Fruit fly (Drosophila melanogaster): ENCODE data around the gene modSP.
A peak's percentile ranks its signal among the peaks of the same experiment; 100 is the strongest.

modSP gene

dm6 chr3R:16646952-16647715 lies 8.3 kb downstream of the modSP start, which contains the start of the genes CG10324 and CCT3 (continued):
- TF ChIP-seq CG6175 (GFP tag; IDR thresholded peaks at IDR 0.05) (no peak), sens-2 (GFP tag; IDR thresholded peaks at IDR 0.05) (peak; percentile 26; the same call in 1 of the 2 replicates)

DNA sequence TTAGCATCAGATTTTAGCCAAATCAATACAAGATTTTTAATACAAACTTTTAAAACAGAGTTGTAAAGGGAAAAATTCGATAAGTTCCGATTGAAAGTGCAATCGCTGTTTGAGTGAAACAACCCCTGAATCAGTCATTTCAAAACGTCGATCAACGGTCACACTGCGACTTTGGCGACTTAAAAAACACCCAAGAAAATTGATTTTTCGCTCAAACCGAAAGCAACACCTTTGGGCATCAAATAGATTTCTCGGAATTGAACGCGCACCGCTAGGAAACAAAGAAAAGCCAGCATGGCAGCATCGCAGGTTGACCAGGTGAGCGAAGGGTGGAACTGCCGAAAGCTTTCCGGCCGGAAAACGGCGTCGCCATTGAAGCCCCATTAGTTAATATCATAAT lies 11.9 kb downstream of the modSP start, which contains the start of gene Arl6IP1:
TSS of gene Arl6IP1 (plus strand) at position 15 of the 400 bp plus-strand sequence.
- peak; percentile 67 for TF ChIP-seq bbx (GFP tag; IDR thresholded peaks at IDR 0.05; ENCODE audit: partially characterized antibody)
- no peak for TF ChIP-seq TFAM (GFP tag; optimal IDR thresholded peaks at IDR 0.05)
- no peak for TF ChIP-seq Gsc (GFP tag; IDR thresholded peaks at IDR 0.05)
- TF ChIP-seq esg (GFP tag; conservative IDR thresholded peaks at IDR 0.05): no peak
- no peak for TF ChIP-seq pb (GFP tag; optimal IDR thresholded peaks at IDR 0.05)
- TF ChIP-seq CG4707 (GFP tag; optimal IDR thresholded peaks at IDR 0.05): no peak
- TF ChIP-seq unc-4 (GFP tag; IDR thresholded peaks at IDR 0.05; ENCODE audit: partially characterized antibody): peak; percentile 34; the same call in 1 of the 2 replicates
- peak; percentile 91 for TF ChIP-seq MBD-R2 (GFP tag; IDR thresholded peaks at IDR 0.05)
- peak; percentile 36 for TF ChIP-seq Sin3A (optimal IDR thresholded peaks at IDR 0.05)
- no peak for TF ChIP-seq zf30C (GFP tag; optimal IDR thresholded peaks at IDR 0.05)
- no peak for TF ChIP-seq CG8089 (GFP tag; optimal IDR thresholded peaks at IDR 0.05)
- TF ChIP-seq HLH54F (GFP tag; optimal IDR thresholded peaks at IDR 0.05): no peak
- TF ChIP-seq CG13894 (tag; optimal IDR thresholded peaks at IDR 0.05): no peak
- TF ChIP-seq Ets97D (GFP tag; optimal IDR thresholded peaks at IDR 0.05): peak; percentile 76
- TF ChIP-seq disco-r (GFP tag; optimal IDR thresholded peaks at IDR 0.05): no peak
- TF ChIP-seq Asciz (GFP tag; optimal IDR thresholded peaks at IDR 0.05): no peak
- TF ChIP-seq lola (GFP tag; optimal IDR thresholded peaks at IDR 0.05): no peak
- TF ChIP-seq Stat92E (GFP tag; optimal IDR thresholded peaks at IDR 0.05): peak in 1 of 3 experiments; percentile 39
- TF ChIP-seq CG17912 (GFP tag; optimal IDR thresholded peaks at IDR 0.05): no peak
- no peak for TF ChIP-seq Sox102F (GFP tag; optimal IDR thresholded peaks at IDR 0.05)
- no peak for TF ChIP-seq Nf-YC (tag; optimal IDR thresholded peaks at IDR 0.05)
- no peak for TF ChIP-seq CG1792 (GFP tag; optimal IDR thresholded peaks at IDR 0.05)
- peak; percentile 4 for TF ChIP-seq CG17186 (GFP tag; optimal IDR thresholded peaks at IDR 0.05)
- no peak for TF ChIP-seq psq (GFP tag; optimal IDR thresholded peaks at IDR 0.05)
- TF ChIP-seq Myb (GFP tag; optimal IDR thresholded peaks at IDR 0.05): peak; percentile 72
- no peak for TF ChIP-seq CG31224 (GFP tag; IDR thresholded peaks at IDR 0.05)
- TF ChIP-seq CG17361 (GFP tag; IDR thresholded peaks at IDR 0.05): no peak
- TF ChIP-seq Dad (GFP tag; optimal IDR thresholded peaks at IDR 0.05): no peak
- no peak for TF ChIP-seq NfI (GFP tag; optimal IDR thresholded peaks at IDR 0.05)
- no peak for TF ChIP-seq cas (GFP tag; IDR thresholded peaks at IDR 0.05)
- 0 out of 2 replicates have a peak, but pooled peaks have one; percentile 16 for TF ChIP-seq CG2129 (GFP tag; IDR thresholded peaks at IDR 0.05; ENCODE audit: partially characterized antibody)
- TF ChIP-seq CG3163 (GFP tag; optimal IDR thresholded peaks at IDR 0.05): no peak
- peak; percentile 86 for TF ChIP-seq CG9797 (GFP tag; optimal IDR thresholded peaks at IDR 0.05)
- no peak for TF ChIP-seq insv (GFP tag; optimal IDR thresholded peaks at IDR 0.05)
- no peak for TF ChIP-seq emc (GFP tag; optimal IDR thresholded peaks at IDR 0.05)
- peak; percentile 19; the same call in 1 of the 3 replicates for TF ChIP-seq CG16813 (GFP tag; IDR thresholded peaks at IDR 0.05; ENCODE audit: partially characterized antibody)
- no peak for TF ChIP-seq CG1233 (GFP tag; optimal IDR thresholded peaks at IDR 0.05)
- peak; percentile 7 for TF ChIP-seq HmgZ (tag; optimal IDR thresholded peaks at IDR 0.05)
- TF ChIP-seq Ada2b (GFP tag; IDR thresholded peaks at IDR 0.05): no peak
- TF ChIP-seq hb (GFP tag; IDR thresholded peaks at IDR 0.05; ENCODE audit: partially characterized antibody): no peak; the same call in 2 of the 3 replicates
- no peak for TF ChIP-seq run (tag; optimal IDR thresholded peaks at IDR 0.05)
- peak; percentile 58 for TF ChIP-seq CG15514 (GFP tag; optimal IDR thresholded peaks at IDR 0.05)
- TF ChIP-seq pzg (GFP tag; optimal IDR thresholded peaks at IDR 0.05): peak; percentile 84
- no peak for TF ChIP-seq ems (GFP tag; optimal IDR thresholded peaks at IDR 0.05)
- no peak for TF ChIP-seq CG31441 (GFP tag; IDR thresholded peaks at IDR 0.05)
